Worm (Caenorhabditis elegans) whole organism, L1 larva: ENCODE measurements around the gene Y41D4A.1.

ENCODE experiments used
- C16A3.4 ChIP-seq: fragments of 150-350 bp; optimal IDR thresholded peaks from 2 replicates; lab custom pipeline; 2014; ENCODE audit warnings: missing biosample characterization, missing genetic modification characterization
- F16B12.6 ChIP-seq: fragments of 150-350 bp; optimal IDR thresholded peaks from 2 replicates; lab custom pipeline; 2014; ENCODE audit warnings: missing biosample characterization, missing genetic modification characterization
- alr-1 ChIP-seq: fragments of 200-800 bp; sonication (Bioruptor generic); optimal IDR thresholded peaks from 2 replicates; lab custom pipeline; 2018; ENCODE audit warnings: borderline replicate concordance, mild to moderate bottlenecking, missing genetic modification characterization, missing compliant biosample characterization
- blmp-1 ChIP-seq: fragments of 150-350 bp; optimal IDR thresholded peaks from 2 replicates; lab custom pipeline; 2014; ENCODE audit warnings: missing biosample characterization, missing genetic modification characterization
- ceh-90 ChIP-seq: sonication (generic microtip); optimal IDR thresholded peaks from 2 replicates; lab custom pipeline; 2016; ENCODE audit warnings: missing genetic modification characterization, missing compliant biosample characterization
- ces-1 ChIP-seq: fragments of 150-350 bp; optimal IDR thresholded peaks from 2 replicates; lab custom pipeline; 2014; ENCODE audit warnings: missing biosample characterization, missing genetic modification reagents, missing genetic modification characterization
- dpl-1 ChIP-seq, 3 experiments: fragments of 150-350 bp in 2 of 3; sonication (generic microtip) in 1 of 3; optimal IDR thresholded peaks; 2 replicates each; lab custom pipeline; 2014 to 2017; ENCODE audit warnings: missing biosample characterization in 3 of 3, missing genetic modification characterization in 3 of 3, missing genetic modification reagents in 3 of 3
- dsc-1 ChIP-seq: sonication (generic microtip); optimal IDR thresholded peaks from 2 replicates; lab custom pipeline; 2016; ENCODE audit warnings: mild to moderate bottlenecking, missing genetic modification characterization, missing compliant biosample characterization
- efl-1 ChIP-seq, 4 experiments: fragments of 150-350 bp; optimal IDR thresholded peaks in 3 of 4; peaks in 1 of 4; 1 replicate in 1 of 4; 2 replicates in 3 of 4; lab custom pipeline; 2014; ENCODE audit warnings: missing biosample characterization in 2 of 4, missing genetic modification characterization in 2 of 4, missing genetic modification reagents in 2 of 4
- egl-13 ChIP-seq: sonication (generic microtip); optimal IDR thresholded peaks from 2 replicates; lab custom pipeline; 2016; ENCODE audit warnings: missing genotype, missing genetic modification reagents, missing genetic modification characterization, missing compliant biosample characterization
- egl-27 ChIP-seq, 2 experiments: fragments of 150-350 bp in 1 of 2; sonication (generic microtip); optimal IDR thresholded peaks; 3 replicates each; lab custom pipeline; 2017 to 2018; ENCODE audit warnings: missing biosample characterization in 2 of 2, missing genetic modification characterization in 2 of 2, missing genetic modification reagents in 2 of 2
- elt-3 ChIP-seq, 6 experiments: fragments of 150-350 bp in 1 of 6; sonication (generic microtip); optimal IDR thresholded peaks; 2 replicates each; lab custom pipeline; 2017 to 2018; ENCODE audit warnings: missing biosample characterization in 6 of 6, missing genetic modification characterization in 6 of 6, inconsistent platforms in 1 of 6
- fkh-4 ChIP-seq: sonication (generic microtip); optimal IDR thresholded peaks from 2 replicates; lab custom pipeline; 2016; ENCODE audit warnings: missing compliant biosample characterization, missing genetic modification characterization, borderline replicate concordance
- fkh-8 ChIP-seq: sonication (generic microtip); optimal IDR thresholded peaks from 2 replicates; lab custom pipeline; 2016; ENCODE audit warnings: mild to moderate bottlenecking, missing genetic modification characterization, missing compliant biosample characterization
- fos-1 ChIP-seq: fragments of 150-350 bp; optimal IDR thresholded peaks from 2 replicates; lab custom pipeline; 2014; ENCODE audit warnings: missing biosample characterization, missing genetic modification characterization
- grh-1 ChIP-seq: fragments of 200-800 bp; sonication (Bioruptor generic); IDR thresholded peaks from 2 replicates; pipeline ENCODE4 v1.3.6; 2022; ENCODE audit warnings: missing genetic modification reagents, missing genetic modification characterization, missing compliant biosample characterization
- hlh-17 ChIP-seq: fragments of 200-800 bp; sonication (Bioruptor generic); optimal IDR thresholded peaks from 2 replicates; lab custom pipeline; 2018; ENCODE audit warnings: missing genetic modification characterization, mild to moderate bottlenecking, missing compliant biosample characterization, moderate library complexity, borderline replicate concordance
- hlh-4 ChIP-seq: sonication (generic microtip); optimal IDR thresholded peaks from 2 replicates; lab custom pipeline; 2016; ENCODE audit warnings: mild to moderate bottlenecking, missing genetic modification characterization, missing compliant biosample characterization
- jun-1 ChIP-seq: fragments of 150-350 bp; optimal IDR thresholded peaks from 2 replicates; lab custom pipeline; 2014; ENCODE audit warnings: missing biosample characterization, missing genetic modification reagents, missing genetic modification characterization
- lin-13 ChIP-seq: fragments of 150-350 bp; optimal IDR thresholded peaks from 2 replicates; lab custom pipeline; 2014; ENCODE audit warnings: missing biosample characterization, missing genetic modification reagents, missing genetic modification characterization
- lin-14 ChIP-seq: fragments of 200-800 bp; sonication (Bioruptor generic); optimal IDR thresholded peaks from 2 replicates; lab custom pipeline; 2018; ENCODE audit warnings: mild to moderate bottlenecking, missing genetic modification characterization, moderate library complexity, missing compliant biosample characterization
- lin-15B ChIP-seq: fragments of 150-350 bp; sonication (generic microtip); optimal IDR thresholded peaks from 3 replicates; lab custom pipeline; 2014; ENCODE audit warnings: missing biosample characterization, missing genetic modification characterization
- lin-35 ChIP-seq, 2 experiments: fragments of 150-350 bp; optimal IDR thresholded peaks; 2 replicates each; lab custom pipeline; 2014; ENCODE audit warnings: missing biosample characterization in 2 of 2, missing genetic modification characterization in 2 of 2, missing genetic modification reagents in 2 of 2
- lsy-2 ChIP-seq, 2 experiments: fragments of 150-350 bp; optimal IDR thresholded peaks; 2 replicates each; lab custom pipeline; 2014; ENCODE audit warnings: missing biosample characterization in 2 of 2, missing genetic modification characterization in 2 of 2
- mdl-1 ChIP-seq, 2 experiments: fragments of 150-350 bp; optimal IDR thresholded peaks; 2 replicates each; lab custom pipeline; 2014 to 2017; ENCODE audit warnings: missing biosample characterization in 2 of 2, missing genetic modification characterization in 2 of 2, inconsistent platforms in 1 of 2
- nhr-20 ChIP-seq: sonication (generic microtip); optimal IDR thresholded peaks from 2 replicates; lab custom pipeline; 2016; ENCODE audit warnings: mild to moderate bottlenecking, missing genetic modification characterization, missing compliant biosample characterization
- nhr-237 ChIP-seq: fragments of 150-350 bp; optimal IDR thresholded peaks from 2 replicates; lab custom pipeline; 2014; ENCODE audit warnings: missing biosample characterization, missing genetic modification characterization
- nhr-47 ChIP-seq: sonication (generic microtip); optimal IDR thresholded peaks from 2 replicates; lab custom pipeline; 2016; ENCODE audit warnings: mild to moderate bottlenecking, missing genetic modification characterization, moderate library complexity, missing compliant biosample characterization
- nhr-71 ChIP-seq: sonication (generic microtip); optimal IDR thresholded peaks from 2 replicates; lab custom pipeline; 2016; ENCODE audit warnings: mild to moderate bottlenecking, missing genetic modification characterization, moderate library complexity, missing compliant biosample characterization
- nhr-85 ChIP-seq: sonication (generic microtip); peaks from one replicate; lab custom pipeline; 2016; ENCODE audit warnings: missing genetic modification characterization, inconsistent platforms, missing compliant biosample characterization
- rnt-1 ChIP-seq: sonication (generic microtip); optimal IDR thresholded peaks from 2 replicates; lab custom pipeline; 2016; ENCODE audit warnings: mild to moderate bottlenecking, missing genetic modification characterization, moderate library complexity, missing compliant biosample characterization
- skn-1 ChIP-seq: fragments of 150-350 bp; optimal IDR thresholded peaks from 2 replicates; lab custom pipeline; 2014; ENCODE audit warnings: missing biosample characterization, missing genetic modification characterization
- snu-23 ChIP-seq: sonication (generic microtip); optimal IDR thresholded peaks from 2 replicates; lab custom pipeline; 2016; ENCODE audit warnings: missing genetic modification characterization, missing compliant biosample characterization
- sox-4 ChIP-seq: sonication (generic microtip); optimal IDR thresholded peaks from 2 replicates; lab custom pipeline; 2016; ENCODE audit warnings: missing genetic modification characterization, missing compliant biosample characterization
- sptf-1 ChIP-seq: fragments of 150-350 bp; optimal IDR thresholded peaks from 2 replicates; lab custom pipeline; 2014; ENCODE audit warnings: missing biosample characterization, missing genetic modification characterization
- swsn-7 ChIP-seq: sonication (generic microtip); optimal IDR thresholded peaks from 2 replicates; lab custom pipeline; 2016; ENCODE audit warnings: missing genetic modification characterization, missing compliant biosample characterization
- tbx-2 ChIP-seq: sonication (generic microtip); optimal IDR thresholded peaks from 2 replicates; lab custom pipeline; 2016; ENCODE audit warnings: missing genetic modification characterization, missing compliant biosample characterization
- tlp-1 ChIP-seq: fragments of 150-350 bp; optimal IDR thresholded peaks from 2 replicates; lab custom pipeline; 2014; ENCODE audit warnings: missing biosample characterization, missing genetic modification characterization
- unc-30 ChIP-seq: sonication (generic microtip); optimal IDR thresholded peaks from 2 replicates; lab custom pipeline; 2017; ENCODE audit warnings: missing biosample characterization, missing genetic modification characterization
- zag-1 ChIP-seq: fragments of 150-350 bp; optimal IDR thresholded peaks from 2 replicates; lab custom pipeline; 2014; ENCODE audit warnings: missing biosample characterization, missing genetic modification characterization

The Y41D4A.1 gene

DNA sequence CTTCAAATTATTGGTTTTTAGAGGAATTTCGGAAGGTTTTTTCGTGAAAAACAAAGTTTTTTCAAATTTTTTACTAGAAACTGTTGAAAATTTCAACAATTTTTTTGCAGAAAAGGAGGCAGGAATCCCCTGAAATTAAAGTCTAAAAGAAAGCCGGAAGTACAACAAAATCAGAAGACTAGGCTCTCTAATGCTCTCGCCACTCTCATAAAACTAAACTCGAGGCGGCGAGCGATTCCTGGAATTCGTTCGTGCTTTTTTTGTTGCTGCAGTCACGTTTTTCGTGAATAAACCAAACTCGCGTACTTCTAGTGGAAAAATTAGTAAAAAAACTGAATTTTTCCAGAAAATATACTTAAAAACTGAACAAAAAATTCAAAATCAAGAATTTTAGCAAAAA lies 33.1 kb upstream of the Y41D4A.1 start:
- TF ChIP-seq lsy-2 (tag; optimal IDR thresholded peaks at IDR 0.05; lab: Kevin White, UChicago): no peak
- no peak for TF ChIP-seq lin-13 (GFP tag; lab: Kevin White, UChicago)
- TF ChIP-seq egl-13 (tag; lab: Kevin White, UChicago): peak; percentile 60
- TF ChIP-seq lin-14: peak; percentile 31
- no peak for TF ChIP-seq unc-30 (tag; lab: Kevin White, UChicago)
- TF ChIP-seq grh-1 (GFP tag; lab: Robert Waterston, UW): no peak
- TF ChIP-seq nhr-20 (tag; lab: Kevin White, UChicago): peak; percentile 39
- TF ChIP-seq nhr-47 (tag; lab: Kevin White, UChicago): peak; percentile 69
- TF ChIP-seq nhr-85 (tag; lab: Kevin White, UChicago): no peak
- no peak for TF ChIP-seq sox-4 (tag; lab: Kevin White, UChicago)
- no peak for TF ChIP-seq blmp-1
- peak; percentile 54 for TF ChIP-seq dsc-1 (tag; lab: Kevin White, UChicago)
- TF ChIP-seq alr-1 (tag; lab: Kevin White, UChicago): no peak
- TF ChIP-seq swsn-7 (tag; lab: Kevin White, UChicago): peak; percentile 35
- TF ChIP-seq hlh-4 (tag; lab: Kevin White, UChicago): no peak
- peak; percentile 89 for TF ChIP-seq fkh-8 (tag; lab: Kevin White, UChicago)
- peak; percentile 53 for TF ChIP-seq nhr-71 (tag; lab: Kevin White, UChicago)
- TF ChIP-seq egl-27 (tag; optimal IDR thresholded peaks at IDR 0.05; lab: Kevin White, UChicago): no peak
- no peak for TF ChIP-seq efl-1 (optimal IDR thresholded peaks at IDR 0.05; lab: Kevin White, UChicago)
- TF ChIP-seq efl-1 (GFP tag; optimal IDR thresholded peaks at IDR 0.05 in 1 of 2; lab: Kevin White, UChicago): peak in 1 of 2 experiments; percentile 89
- TF ChIP-seq hlh-17 (GFP tag; lab: Kevin White, UChicago): no peak

ce11 chrIV:1739366-1740104 lies 32.4 kb upstream of the Y41D4A.1 start:
- TF ChIP-seq efl-1 (optimal IDR thresholded peaks at IDR 0.05; lab: Kevin White, UChicago) (peak; percentile 3 to 4), efl-1 (GFP tag; optimal IDR thresholded peaks at IDR 0.05 in 1 of 2; lab: Kevin White, UChicago) (peak; percentile 19 to 79), F16B12.6 (tag; lab: Kevin White, UChicago) (peak; percentile 41), fos-1 (tag; lab: Kevin White, UChicago) (no peak), skn-1 (tag; lab: Kevin White, UChicago) (no peak), rnt-1 (peak; percentile 25), blmp-1 (peak; percentile 58), snu-23 (GFP tag; lab: Kevin White, UChicago) (peak; percentile 9), lin-35 (GFP tag; optimal IDR thresholded peaks at IDR 0.05; lab: Kevin White, UChicago) (peak in 1 of 2 experiments; percentile 2), nhr-85 (tag; lab: Kevin White, UChicago) (peak; percentile 37), mdl-1 (tag; optimal IDR thresholded peaks at IDR 0.05; lab: Kevin White, UChicago) (peak in 1 of 2 experiments; percentile 23), dpl-1 (GFP tag; optimal IDR thresholded peaks at IDR 0.05; lab: Kevin White, UChicago) (peak; percentile 7 to 13 (median 11))
- TF ChIP-seq, all 84 proteins: peak for 9

DNA sequence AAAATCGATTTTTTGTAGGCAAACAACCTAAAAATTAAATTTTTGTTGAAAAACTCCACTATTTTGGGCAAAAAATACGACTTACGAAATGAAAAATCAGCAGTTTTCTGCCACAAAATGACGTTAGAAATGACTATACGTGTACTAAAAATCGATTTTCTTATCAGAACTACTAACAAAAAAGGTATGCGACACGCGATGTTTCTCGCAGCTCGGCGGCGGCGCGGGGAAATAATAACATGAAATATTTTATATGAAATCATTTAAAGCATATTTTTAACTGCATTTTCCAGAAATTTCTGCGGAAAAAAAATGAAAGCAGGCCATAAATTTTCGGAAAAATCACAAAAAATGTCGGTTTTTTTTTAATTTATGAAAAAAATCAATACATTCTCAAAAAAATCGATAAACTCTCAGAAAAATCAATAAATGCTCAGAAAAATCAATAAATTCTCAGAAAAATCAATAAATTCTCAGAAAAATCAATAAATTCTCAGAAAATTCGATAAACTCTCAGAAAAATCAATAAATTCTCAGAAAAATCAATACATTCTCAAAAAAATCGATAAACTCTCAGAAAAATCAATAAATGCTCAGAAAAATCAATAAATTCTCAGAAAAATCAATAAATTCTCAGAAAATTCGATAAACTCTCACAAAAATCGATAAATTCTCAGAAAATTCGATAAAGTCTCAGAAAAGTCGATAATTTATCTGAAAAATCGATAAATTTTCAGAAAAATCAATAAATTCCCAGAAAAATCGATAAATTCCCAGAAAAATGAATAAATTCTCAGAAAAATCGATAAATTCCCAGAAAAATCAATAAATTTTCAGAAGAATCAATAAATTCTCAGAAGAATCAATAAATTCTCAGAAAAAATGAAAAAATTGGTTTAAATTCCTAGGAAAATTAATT lies 31.6 kb upstream of the Y41D4A.1 start, which contains the start of gene ptpn-22:
TSS of gene ptpn-22 (minus strand) at position 158 of the 919 bp plus-strand sequence.
- TF ChIP-seq F16B12.6 (tag; lab: Kevin White, UChicago): no peak
- TF ChIP-seq nhr-85 (tag; lab: Kevin White, UChicago): peak; percentile 5

DNA sequence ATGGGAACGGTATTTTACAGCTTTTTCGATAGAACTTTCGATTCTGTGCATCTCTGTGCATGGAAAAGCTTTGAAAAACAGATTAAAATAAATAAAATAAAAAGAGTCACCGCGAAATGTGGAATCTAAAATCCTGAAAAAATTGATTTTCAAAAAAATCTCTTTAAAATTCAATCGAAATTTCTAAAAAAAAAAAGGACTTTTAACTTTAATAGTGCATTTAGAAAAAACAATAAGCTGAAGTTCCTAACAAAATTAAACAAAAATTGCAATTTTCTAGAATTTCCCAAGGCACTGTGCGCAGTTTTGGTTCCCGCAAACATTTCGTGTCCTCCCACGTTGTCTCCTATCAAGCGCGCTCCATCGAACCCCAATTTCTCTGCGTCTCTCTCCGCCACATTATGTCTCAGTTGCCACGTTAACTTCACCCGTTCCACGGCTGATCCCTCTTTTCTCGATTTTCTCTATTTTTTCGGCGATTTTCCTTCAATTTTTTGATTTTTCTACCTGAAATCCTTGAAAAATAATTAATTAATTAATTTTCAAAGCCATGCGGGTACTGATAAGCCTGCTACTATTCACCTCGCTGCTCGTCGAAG lies 26.4 kb upstream of the Y41D4A.1 start, which contains the start of the genes Y41D4A.6 and Y41D4A.4:
TSS of gene Y41D4A.6 (minus strand) at position 51 of the 599 bp plus-strand sequence.
TSS of gene Y41D4A.4 (plus strand) at position 549 of the 599 bp plus-strand sequence.
- peak; percentile 88 for TF ChIP-seq tbx-2 (tag; lab: Kevin White, UChicago)
- peak; percentile 91 for TF ChIP-seq nhr-47 (tag; lab: Kevin White, UChicago)
- peak; percentile 86 for TF ChIP-seq swsn-7 (tag; lab: Kevin White, UChicago)
- peak in 2 of 6 experiments; percentile 32 to 52 for TF ChIP-seq elt-3 (tag; optimal IDR thresholded peaks at IDR 0.05; lab: Kevin White, UChicago)
- TF ChIP-seq nhr-237 (tag; lab: Kevin White, UChicago): peak; percentile 65
- peak; percentile 71 for TF ChIP-seq lin-15B (tag; lab: Kevin White, UChicago)
- no peak for TF ChIP-seq sptf-1 (tag; lab: Kevin White, UChicago)
- TF ChIP-seq fkh-4 (tag; lab: Kevin White, UChicago): peak; percentile 61
- TF ChIP-seq rnt-1: peak; percentile 95
- TF ChIP-seq tlp-1 (tag; lab: Kevin White, UChicago): no peak
- no peak for TF ChIP-seq zag-1 (tag; lab: Kevin White, UChicago)
- TF ChIP-seq C16A3.4 (tag; lab: Kevin White, UChicago): peak; percentile 87
- peak; percentile 78 for TF ChIP-seq jun-1 (tag; lab: Kevin White, UChicago)
- peak; percentile 35 for TF ChIP-seq ceh-90 (tag; lab: Kevin White, UChicago)
- TF ChIP-seq unc-30 (tag; lab: Kevin White, UChicago): no peak
- peak; percentile 79 for TF ChIP-seq dsc-1 (tag; lab: Kevin White, UChicago)
- peak; percentile 9 for TF ChIP-seq blmp-1
- TF ChIP-seq ces-1 (GFP tag; lab: Kevin White, UChicago): no peak
